Fruit fly (Drosophila melanogaster) whole organism, prepupa: ENCODE measurements around the gene Gk2.

Experiments
- Blimp-1 ChIP-seq: fragments of 200-800 bp; sonication (Bioruptor generic); optimal IDR thresholded peaks from 3 replicates; lab custom pipeline; 2017; ENCODE audit warnings: missing biosample characterization, missing genetic modification characterization, mild to moderate bottlenecking, moderate library complexity, missing genetic modification reagents
- CG10669 ChIP-seq: fragments of 200-800 bp; sonication (Bioruptor generic); optimal IDR thresholded peaks from 3 replicates; lab custom pipeline; 2018; ENCODE audit warnings: missing biosample characterization, mild to moderate bottlenecking, missing genetic modification characterization, moderate library complexity
- CG11902 ChIP-seq: fragments of 200-800 bp; sonication (Bioruptor generic); optimal IDR thresholded peaks from 3 replicates; lab custom pipeline; 2016; ENCODE audit warnings: missing biosample characterization, missing genetic modification characterization
- CG15336 ChIP-seq: fragments of 200-800 bp; sonication (Bioruptor generic); IDR thresholded peaks from 2 replicates; pipeline ENCODE4 v1.3.6; 2022; ENCODE audit warnings: missing biosample characterization, missing genetic modification characterization
- CG1621 ChIP-seq: fragments of 200-800 bp; sonication (Bioruptor generic); optimal IDR thresholded peaks from 3 replicates; lab custom pipeline; 2018; ENCODE audit warnings: missing biosample characterization, mild to moderate bottlenecking, missing genetic modification characterization
- CG16779 ChIP-seq: fragments of 200-800 bp; sonication (Bioruptor generic); optimal IDR thresholded peaks from 3 replicates; lab custom pipeline; 2017; ENCODE audit warnings: missing biosample characterization, mild to moderate bottlenecking, missing genetic modification characterization
- CG3032 ChIP-seq: fragments of 200-800 bp; optimal IDR thresholded peaks from 2 replicates; lab custom pipeline; 2019; ENCODE audit warnings: missing biosample characterization, mild to moderate bottlenecking, missing genetic modification characterization, moderate library complexity
- CG31627 ChIP-seq: fragments of 200-800 bp; sonication (Bioruptor generic); optimal IDR thresholded peaks from 3 replicates; lab custom pipeline; 2016; ENCODE audit warnings: missing biosample characterization, missing genetic modification characterization
- CG34406 ChIP-seq: fragments of 200-800 bp; sonication (Bioruptor generic); optimal IDR thresholded peaks from 3 replicates; lab custom pipeline; 2016; ENCODE audit warnings: missing biosample characterization, missing genetic modification characterization
- CG6163 ChIP-seq: fragments of 200-800 bp; sonication (Bioruptor generic); IDR thresholded peaks from 3 replicates; pipeline ENCODE4 v1.3.6; 2022; ENCODE audit warnings: missing biosample characterization, missing genetic modification characterization
- CG6276 ChIP-seq: fragments of 200-800 bp; sonication (Bioruptor generic); optimal IDR thresholded peaks from 2 replicates; lab custom pipeline; 2017; ENCODE audit warnings: missing biosample characterization, mild to moderate bottlenecking, missing genetic modification characterization
- CG6792 ChIP-seq: fragments of 200-800 bp; sonication (Bioruptor generic); optimal IDR thresholded peaks from 3 replicates; lab custom pipeline; 2016; ENCODE audit warnings: missing biosample characterization, missing genetic modification characterization
- CG6808 ChIP-seq: fragments of 200-800 bp; sonication (Bioruptor generic); optimal IDR thresholded peaks from 3 replicates; lab custom pipeline; 2017; ENCODE audit warnings: missing biosample characterization, missing genetic modification characterization, mild to moderate bottlenecking, moderate library complexity, missing genetic modification reagents
- CG6854 ChIP-seq: fragments of 200-800 bp; sonication (Bioruptor generic); optimal IDR thresholded peaks from 2 replicates; lab custom pipeline; 2017; ENCODE audit warnings: missing biosample characterization, mild to moderate bottlenecking, missing genetic modification characterization
- CG8119 ChIP-seq: fragments of 200-800 bp; sonication (Bioruptor generic); IDR thresholded peaks from 3 replicates; pipeline ENCODE4 v1.3.6; 2022; ENCODE audit warnings: missing biosample characterization, missing genetic modification characterization
- CG8319 ChIP-seq: fragments of 200-800 bp; sonication (Bioruptor generic); optimal IDR thresholded peaks from 3 replicates; lab custom pipeline; 2016; ENCODE audit warnings: missing biosample characterization, missing genetic modification characterization
- Eip75B ChIP-seq: fragments of 200-800 bp; sonication (Bioruptor generic); optimal IDR thresholded peaks from 3 replicates; lab custom pipeline; 2016; ENCODE audit warnings: missing biosample characterization, missing genetic modification characterization
- Eip78C ChIP-seq: fragments of 200-800 bp; sonication (Bioruptor generic); peaks from one replicate; lab custom pipeline; 2016; ENCODE audit warnings: missing biosample characterization, missing genetic modification characterization
- Ets21C ChIP-seq: fragments of 200-800 bp; sonication (Bioruptor generic); optimal IDR thresholded peaks from 3 replicates; lab custom pipeline; 2016; ENCODE audit warnings: missing biosample characterization, missing genetic modification characterization
- Ets96B ChIP-seq: fragments of 200-800 bp; optimal IDR thresholded peaks from 2 replicates; lab custom pipeline; 2019; ENCODE audit warnings: missing biosample characterization, mild to moderate bottlenecking, missing genetic modification characterization, moderate library complexity
- Gug ChIP-seq: fragments of 200-800 bp; sonication (Bioruptor generic); IDR thresholded peaks from 2 replicates; pipeline ENCODE4 v1.3.6; 2022; ENCODE audit warnings: missing biosample characterization, missing genetic modification characterization
- Hr4 ChIP-seq: fragments of 200-800 bp; sonication (Bioruptor generic); optimal IDR thresholded peaks from 3 replicates; lab custom pipeline; 2016; ENCODE audit warnings: missing biosample characterization, missing genetic modification characterization
- Lpt ChIP-seq: fragments of 200-800 bp; sonication (Bioruptor generic); optimal IDR thresholded peaks from 3 replicates; lab custom pipeline; 2016; ENCODE audit warnings: missing biosample characterization, missing genetic modification characterization
- Met ChIP-seq: fragments of 200-800 bp; sonication (Bioruptor generic); optimal IDR thresholded peaks from 3 replicates; lab custom pipeline; 2016; ENCODE audit warnings: missing biosample characterization, missing genetic modification characterization
- OdsH ChIP-seq: fragments of 200-800 bp; sonication (Bioruptor generic); optimal IDR thresholded peaks from 3 replicates; lab custom pipeline; 2016; ENCODE audit warnings: missing biosample characterization, missing genetic modification characterization
- Sox14 ChIP-seq: fragments of 200-800 bp; sonication (Bioruptor generic); optimal IDR thresholded peaks from 3 replicates; lab custom pipeline; 2016; ENCODE audit warnings: missing biosample characterization, missing genetic modification characterization
- Sox15 ChIP-seq: fragments of 200-800 bp; sonication (Bioruptor generic); optimal IDR thresholded peaks from 3 replicates; lab custom pipeline; 2016; ENCODE audit warnings: missing biosample characterization, missing genetic modification characterization
- acj6 ChIP-seq: fragments of 200-800 bp; sonication (Bioruptor generic); optimal IDR thresholded peaks from 3 replicates; lab custom pipeline; 2016; ENCODE audit warnings: missing biosample characterization, missing genetic modification characterization
- dac ChIP-seq: fragments of 200-800 bp; sonication (Bioruptor generic); optimal IDR thresholded peaks from 2 replicates; lab custom pipeline; 2017; ENCODE audit warnings: missing biosample characterization, mild to moderate bottlenecking, missing genetic modification characterization
- dsx ChIP-seq: fragments of 200-800 bp; optimal IDR thresholded peaks from 3 replicates; lab custom pipeline; 2019; ENCODE audit warnings: missing biosample characterization, mild to moderate bottlenecking, missing genetic modification characterization, moderate library complexity; ENCODE audit not compliant: poor library complexity, severe bottlenecking
- eg ChIP-seq: fragments of 200-800 bp; sonication (Bioruptor generic); IDR thresholded peaks from 3 replicates; pipeline ENCODE4 v1.3.6; 2022; ENCODE audit warnings: missing biosample characterization, missing genetic modification characterization
- esn ChIP-seq: fragments of 200-800 bp; sonication (Bioruptor generic); optimal IDR thresholded peaks from 2 replicates; lab custom pipeline; 2016; ENCODE audit warnings: missing biosample characterization, mild to moderate bottlenecking, missing genetic modification characterization, moderate library complexity
- fd85E ChIP-seq: fragments of 200-800 bp; sonication (Bioruptor generic); optimal IDR thresholded peaks from 3 replicates; lab custom pipeline; 2016; ENCODE audit warnings: missing biosample characterization, missing genetic modification characterization
- fkh ChIP-seq: fragments of 200-800 bp; sonication (Bioruptor generic); optimal IDR thresholded peaks from 3 replicates; lab custom pipeline; 2017; ENCODE audit warnings: missing biosample characterization, mild to moderate bottlenecking, missing genetic modification characterization, moderate library complexity
- lz ChIP-seq: fragments of 200-800 bp; sonication (Bioruptor generic); optimal IDR thresholded peaks from 3 replicates; lab custom pipeline; 2016; ENCODE audit warnings: missing biosample characterization, missing genetic modification characterization
- pdm3 ChIP-seq: fragments of 200-800 bp; sonication (Bioruptor generic); optimal IDR thresholded peaks from 3 replicates; lab custom pipeline; 2016; ENCODE audit warnings: missing biosample characterization, missing genetic modification characterization
- spab ChIP-seq: fragments of 200-800 bp; sonication (Bioruptor generic); optimal IDR thresholded peaks from 2 replicates; lab custom pipeline; 2017; ENCODE audit warnings: missing biosample characterization, mild to moderate bottlenecking, missing genetic modification characterization, missing genetic modification reagents
- ss ChIP-seq, 2 experiments: fragments of 200-800 bp; sonication (Bioruptor generic); optimal IDR thresholded peaks; 2 replicates in 1 of 2; 3 replicates in 1 of 2; lab custom pipeline; 2017 to 2018; ENCODE audit warnings: mild to moderate bottlenecking in 2 of 2, missing biosample characterization in 2 of 2, missing genetic modification characterization in 2 of 2, moderate library complexity in 1 of 2
- svp ChIP-seq: fragments of 200-800 bp; sonication (Bioruptor generic); peaks from one replicate; lab custom pipeline; 2016; ENCODE audit warnings: missing biosample characterization, missing genetic modification characterization
- topi ChIP-seq: fragments of 200-800 bp; sonication (Bioruptor generic); optimal IDR thresholded peaks from 3 replicates; lab custom pipeline; 2016; ENCODE audit warnings: missing biosample characterization, missing genetic modification characterization
- vri ChIP-seq: fragments of 200-800 bp; sonication (Bioruptor generic); optimal IDR thresholded peaks from 3 replicates; lab custom pipeline; 2016; ENCODE audit warnings: missing biosample characterization, mild to moderate bottlenecking, missing genetic modification characterization

The Gk2 gene

dm6 chr3L:1738375-1739328, at the start of gene Gk2:
Gk2 (plus strand) TSS chr3L:1738407.
- TF ChIP-seq pdm3 (GFP tag; lab: Kevin White, UChicago) (no peak), vri (GFP tag; lab: Kevin White, UChicago) (peak; percentile 31), eg (GFP tag; lab: Robert Waterston, UW) (no peak), fkh (GFP tag; lab: Kevin White, UChicago) (peak; percentile 59), lz (peak; percentile 6), Gug (GFP tag; lab: Robert Waterston, UW) (no peak), svp (GFP tag; lab: Kevin White, UChicago) (no peak), CG1621 (tag; lab: Kevin White, UChicago) (no peak), CG8119 (no peak), acj6 (GFP tag; lab: Kevin White, UChicago) (no peak), spab (GFP tag; lab: Kevin White, UChicago) (no peak), CG11902 (GFP tag; lab: Kevin White, UChicago) (no peak), Lpt (no peak), CG6792 (no peak), Eip75B (GFP tag; lab: Kevin White, UChicago) (no peak), Eip78C (GFP tag; lab: Kevin White, UChicago) (peak; percentile 59), Ets96B (tag; lab: Kevin White, UChicago) (no peak), dsx (no peak), OdsH (GFP tag; lab: Kevin White, UChicago) (no peak), Hr4 (GFP tag; lab: Kevin White, UChicago) (no peak), Sox15 (GFP tag; lab: Kevin White, UChicago) (no peak), topi (GFP tag; lab: Kevin White, UChicago) (no peak)

- TF ChIP-seq Eip75B (GFP tag; lab: Kevin White, UChicago), result peak; percentile 11
- peak; percentile 46 for TF ChIP-seq CG1621 (tag; lab: Kevin White, UChicago)
- TF ChIP-seq eg (GFP tag; lab: Robert Waterston, UW), result peak; percentile 34; the same call in 1 of the 3 replicates
- no peak for TF ChIP-seq CG31627 (GFP tag; lab: Kevin White, UChicago)
- peak; percentile 49 for TF ChIP-seq Eip78C (GFP tag; lab: Kevin White, UChicago)
- TF ChIP-seq Lpt, result no peak
- TF ChIP-seq svp (GFP tag; lab: Kevin White, UChicago), result peak; percentile 20
- peak; percentile 44; the same call in 2 of the 3 replicates for TF ChIP-seq CG6163
Measured at dm6 chr3L:1688569-1688968, 49.6 kb upstream of the Gk2 start.

- TF ChIP-seq CG10669 (GFP tag; lab: Kevin White, UChicago), result peak; percentile 81
- TF ChIP-seq CG6854 (GFP tag; lab: Kevin White, UChicago), result no peak
- TF ChIP-seq Ets96B (tag; lab: Kevin White, UChicago), result peak; percentile 81
- peak; percentile 78 for TF ChIP-seq svp (GFP tag; lab: Kevin White, UChicago)
- TF ChIP-seq dsx, result peak; percentile 75
- peak; percentile 65 for TF ChIP-seq Met (GFP tag; lab: Kevin White, UChicago)
- TF ChIP-seq Eip75B (GFP tag; lab: Kevin White, UChicago), result peak; percentile 80
- peak; percentile 60 for TF ChIP-seq CG8319 (GFP tag; lab: Kevin White, UChicago)
- peak; percentile 59 for TF ChIP-seq CG6792
- TF ChIP-seq CG6163, result peak; percentile 88
- TF ChIP-seq CG16779 (tag; lab: Kevin White, UChicago), result peak; percentile 56
- TF ChIP-seq CG34406 (GFP tag; lab: Kevin White, UChicago), result peak; percentile 51
- peak; percentile 72 for TF ChIP-seq Gug (GFP tag; lab: Robert Waterston, UW)
- TF ChIP-seq Sox15 (GFP tag; lab: Kevin White, UChicago), result peak; percentile 46
- peak; percentile 83 for TF ChIP-seq CG6808
- TF ChIP-seq Lpt, result peak; percentile 39
- TF ChIP-seq fkh (GFP tag; lab: Kevin White, UChicago), result peak; percentile 80
- TF ChIP-seq spab (GFP tag; lab: Kevin White, UChicago), result peak; percentile 81
- peak; percentile 72 for TF ChIP-seq topi (GFP tag; lab: Kevin White, UChicago)
- TF ChIP-seq dac, result peak; percentile 18
- peak; percentile 64 for TF ChIP-seq esn (GFP tag; lab: Kevin White, UChicago)
- TF ChIP-seq ss (GFP tag; optimal IDR thresholded peaks at IDR 0.05; lab: Kevin White, UChicago), result peak; percentile 77 to 83
- peak; percentile 52 for TF ChIP-seq lz
- peak; percentile 73 for TF ChIP-seq CG6276 (GFP tag; lab: Kevin White, UChicago)
- peak; percentile 78 for TF ChIP-seq CG3032
- peak; percentile 14 for TF ChIP-seq Ets21C (GFP tag; lab: Kevin White, UChicago)
- peak; percentile 75 for TF ChIP-seq Sox14 (GFP tag; lab: Kevin White, UChicago)
- peak; percentile 85 for TF ChIP-seq eg (GFP tag; lab: Robert Waterston, UW)
- peak; percentile 22 for TF ChIP-seq vri (GFP tag; lab: Kevin White, UChicago)
- TF ChIP-seq CG15336 (GFP tag; lab: Robert Waterston, UW), result peak; percentile 75
- TF ChIP-seq fd85E (GFP tag; lab: Kevin White, UChicago), result peak; percentile 23
- peak; percentile 20 for TF ChIP-seq Blimp-1 (GFP tag; lab: Kevin White, UChicago)
Measured at dm6 chr3L:1690727-1691413, 47.3 kb upstream of the Gk2 start.
